Worm (Caenorhabditis elegans) whole organism, L3 larva: ENCODE data around the gene math-31.

ENCODE experiments used
- ZK546.5 ChIP-seq: sonication (generic microtip); optimal IDR thresholded peaks from 2 replicates; lab custom pipeline; 2017; ENCODE audit warnings: missing biosample characterization, missing genetic modification characterization
- ama-1 ChIP-seq: fragments of 150-350 bp; optimal IDR thresholded peaks from 2 replicates; lab custom pipeline; 2018
- egl-5 ChIP-seq: fragments of 150-350 bp; optimal IDR thresholded peaks from 2 replicates; lab custom pipeline; 2017; ENCODE audit warnings: missing biosample characterization, missing genetic modification reagents, missing genetic modification characterization, inconsistent platforms
- fkh-2 ChIP-seq: fragments of 150-350 bp; optimal IDR thresholded peaks from 2 replicates; lab custom pipeline; 2014; ENCODE audit warnings: missing biosample characterization, missing genetic modification reagents, missing genetic modification characterization
- lsy-12 ChIP-seq: sonication (generic microtip); optimal IDR thresholded peaks from 2 replicates; lab custom pipeline; 2016; ENCODE audit warnings: mild to moderate bottlenecking, missing genetic modification characterization, missing compliant biosample characterization
- nfya-1 ChIP-seq: sonication (generic microtip); optimal IDR thresholded peaks from 2 replicates; lab custom pipeline; 2017; ENCODE audit warnings: missing genetic modification characterization, mild to moderate bottlenecking, missing compliant biosample characterization, antibody characterized with exemption, moderate library complexity; ENCODE audit not compliant: insufficient read depth
- nhr-11 ChIP-seq: fragments of 150-350 bp; optimal IDR thresholded peaks from 2 replicates; lab custom pipeline; 2014; ENCODE audit warnings: missing biosample characterization, missing genetic modification characterization
- nhr-25 ChIP-seq: sonication (generic microtip); optimal IDR thresholded peaks from 2 replicates; lab custom pipeline; 2017; ENCODE audit warnings: missing biosample characterization, missing genetic modification characterization
- nhr-28 ChIP-seq: fragments of 150-350 bp; optimal IDR thresholded peaks from 2 replicates; lab custom pipeline; 2014; ENCODE audit warnings: missing biosample characterization, missing genetic modification characterization
- pha-4 ChIP-seq: fragments of 150-350 bp; optimal IDR thresholded peaks from 2 replicates; lab custom pipeline; 2014; ENCODE audit warnings: missing biosample characterization, missing genetic modification reagents, missing genetic modification characterization
- sea-2 ChIP-seq: fragments of 150-350 bp; sonication (generic microtip); optimal IDR thresholded peaks from 4 replicates; lab custom pipeline; 2014; ENCODE audit warnings: missing biosample characterization, missing genetic modification reagents, missing genetic modification characterization
- unc-39 ChIP-seq: sonication (generic microtip); optimal IDR thresholded peaks from 4 replicates; lab custom pipeline; 2017; ENCODE audit warnings: missing biosample characterization, missing genetic modification characterization
- unc-62 ChIP-seq: fragments of 150-350 bp; sonication (generic microtip); optimal IDR thresholded peaks from 4 replicates; lab custom pipeline; 2014; ENCODE audit warnings: missing biosample characterization, missing genetic modification reagents, missing genetic modification characterization
- zag-1 ChIP-seq: fragments of 150-350 bp; optimal IDR thresholded peaks from 2 replicates; lab custom pipeline; 2014; ENCODE audit warnings: missing biosample characterization, missing genetic modification characterization

DNA sequence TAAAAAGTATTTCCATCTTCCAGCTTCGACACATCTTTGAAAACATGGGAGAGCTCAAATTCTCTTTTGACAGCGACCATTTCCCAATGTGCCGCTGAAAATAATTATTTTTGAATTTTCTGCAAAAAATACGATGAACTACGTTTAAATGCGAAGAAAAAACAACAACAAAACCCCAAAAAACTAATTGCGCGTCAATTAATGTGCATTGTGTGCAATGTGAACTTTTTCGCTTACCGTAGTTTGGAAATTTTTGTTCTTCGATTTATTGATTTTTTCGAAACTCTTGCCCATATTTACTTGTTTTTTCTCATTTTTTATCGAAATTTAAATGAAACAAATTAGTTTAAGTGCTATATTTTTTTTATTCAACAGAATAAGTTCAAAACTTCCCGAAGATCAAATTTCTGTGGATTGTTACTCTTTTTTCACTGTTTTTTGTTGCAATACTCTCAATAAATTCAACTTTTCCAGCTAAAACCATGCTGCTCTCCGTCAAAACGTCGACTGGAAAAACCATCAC is 10.1 kb upstream of the math-31 start, which contains the start of the genes bath-2 and F52C6.4:
- no peak for TF ChIP-seq sea-2 (GFP tag; lab: Kevin White, UChicago)
- TF ChIP-seq ama-1 (lab: Kevin White, UChicago), result no peak
- no peak for TF ChIP-seq nhr-28 (tag; lab: Kevin White, UChicago)
- no peak for TF ChIP-seq unc-62 (GFP tag; lab: Kevin White, UChicago)
- TF ChIP-seq pha-4 (tag; lab: Kevin White, UChicago), result no peak
- TF ChIP-seq nhr-25, result no peak
- TF ChIP-seq zag-1 (tag; lab: Kevin White, UChicago), result no peak
- no peak for TF ChIP-seq fkh-2 (tag; lab: Kevin White, UChicago)
- no peak for TF ChIP-seq nfya-1 (tag; lab: Kevin White, UChicago)
- no peak for TF ChIP-seq ZK546.5 (tag; lab: Kevin White, UChicago)
- TF ChIP-seq nhr-11 (tag; lab: Kevin White, UChicago), result no peak
- no peak for TF ChIP-seq lsy-12 (tag; lab: Kevin White, UChicago)
- TF ChIP-seq unc-39 (tag; lab: Kevin White, UChicago), result no peak
- no peak for TF ChIP-seq egl-5 (tag; lab: Kevin White, UChicago)
